Worm (Caenorhabditis elegans): ENCODE measurements around the gene K02D10.8.
A peak's percentile ranks its signal among the peaks of the same experiment; 100 is the strongest.

Gene K02D10.8

ce11 chrIII:8801864-8802818, 16.0 kb downstream of the K02D10.8 start (continued):
- TF ChIP-seq B0336.3 (GFP tag; IDR thresholded peaks at IDR 0.05): peak; percentile 94
- peak; percentile 57 for TF ChIP-seq snpc-1.1 (tag; optimal IDR thresholded peaks at IDR 0.05; ENCODE audit: insufficient read depth)
- peak; percentile 88 for TF ChIP-seq dox-1 (GFP tag; IDR thresholded peaks at IDR 0.05)
- no peak for TF ChIP-seq fkh-3 (tag; optimal IDR thresholded peaks at IDR 0.05)
- TF ChIP-seq tbp1 (GFP tag; optimal IDR thresholded peaks at IDR 0.05): peak; percentile 57
- TF ChIP-seq snpc-4 (GFP tag; optimal IDR thresholded peaks at IDR 0.05): no peak
- peak; percentile 49 to 76 (median 74) for TF ChIP-seq snpc-4 (tag; optimal IDR thresholded peaks at IDR 0.05)
- no peak for TF ChIP-seq hlh-12 (tag; optimal IDR thresholded peaks at IDR 0.05)
- TF ChIP-seq K11D2.4 (GFP tag; IDR thresholded peaks at IDR 0.05): peak; percentile 74; the same call in 1 of the 2 replicates
- peak; percentile 96 for TF ChIP-seq ztf-22 (GFP tag; optimal IDR thresholded peaks at IDR 0.05)
- peak; percentile 67 for TF ChIP-seq B0035.1 (tag; optimal IDR thresholded peaks at IDR 0.05)
- no peak for TF ChIP-seq F57C9.4 (tag; optimal IDR thresholded peaks at IDR 0.05)
- TF ChIP-seq Y53G8AR.9 (GFP tag; conservative IDR thresholded peaks at IDR 0.05): 0 out of 2 replicates have a peak, but pooled peaks have one; percentile 72
- TF ChIP-seq nfyb-1 (GFP tag; IDR thresholded peaks at IDR 0.05): peak; percentile 88
- TF ChIP-seq dpl-1 (GFP tag; optimal IDR thresholded peaks at IDR 0.05): no peak
- no peak for TF ChIP-seq attf-6 (GFP tag; IDR thresholded peaks at IDR 0.05)
- peak; percentile 85 for TF ChIP-seq athp-1 (tag; optimal IDR thresholded peaks at IDR 0.05)
- no peak for TF ChIP-seq ztf-6 (GFP tag; IDR thresholded peaks at IDR 0.05)
- no peak for TF ChIP-seq F37B4.10 (GFP tag; IDR thresholded peaks at IDR 0.05)
- TF ChIP-seq T26A5.8 (tag; optimal IDR thresholded peaks at IDR 0.05): no peak
- peak; percentile 46 for TF ChIP-seq repo-1 (tag; optimal IDR thresholded peaks at IDR 0.05)
- TF ChIP-seq zim-3 (tag; optimal IDR thresholded peaks at IDR 0.05): no peak
- no peak for TF ChIP-seq efl-1 (GFP tag; optimal IDR thresholded peaks at IDR 0.05)
- peak; percentile 85 for TF ChIP-seq nhr-90 (tag; optimal IDR thresholded peaks at IDR 0.05)
- TF ChIP-seq lin-35 (GFP tag; optimal IDR thresholded peaks at IDR 0.05): peak in 1 of 3 experiments; percentile 61
- peak; percentile 80 for TF ChIP-seq F23B12.7 (tag; optimal IDR thresholded peaks at IDR 0.05; ENCODE audit: insufficient read depth)
- peak; percentile 90 for TF ChIP-seq ceh-27 (GFP tag; optimal IDR thresholded peaks at IDR 0.05)
- TF ChIP-seq Y56A3A.18 (GFP tag; IDR thresholded peaks at IDR 0.05): 0 out of 2 replicates have a peak, but pooled peaks have one; percentile 21
- no peak for TF ChIP-seq hmg-20 (GFP tag; IDR thresholded peaks at IDR 0.05)
- TF ChIP-seq F22D6.2 (tag; optimal IDR thresholded peaks at IDR 0.05): peak; percentile 77
- TF ChIP-seq nfya-1 (tag; optimal IDR thresholded peaks at IDR 0.05; ENCODE audit: borderline replicate concordance, insufficient read depth): no peak
- TF ChIP-seq tbx-9 (tag; optimal IDR thresholded peaks at IDR 0.05; ENCODE audit: borderline replicate concordance): no peak
- no peak for TF ChIP-seq B0019.2 (GFP tag; conservative IDR thresholded peaks at IDR 0.05)
- no peak for TF ChIP-seq Y79H2A.3 (GFP tag; conservative IDR thresholded peaks at IDR 0.05)

- 0 out of 2 replicates have a peak, but pooled peaks have one; percentile 35 for TF ChIP-seq Y56A3A.18 (GFP tag; IDR thresholded peaks at IDR 0.05)
- TF ChIP-seq snpc-1.3 (tag; optimal IDR thresholded peaks at IDR 0.05; ENCODE audit: insufficient read depth): no peak
- 0 out of 2 replicates have a peak, but pooled peaks have one; percentile 51 for TF ChIP-seq Y95B8A.8 (GFP tag; IDR thresholded peaks at IDR 0.05)
- TF ChIP-seq dox-1 (GFP tag; IDR thresholded peaks at IDR 0.05): 0 out of 2 replicates have a peak, but pooled peaks have one; percentile 11
Measured at ce11 chrIII:8805815-8806214, 19.6 kb downstream of the K02D10.8 start.

Measured in whole organism, young adult.